Fruit fly (Drosophila melanogaster): ENCODE results near the gene X11Lbeta.

The X11Lbeta gene

DNA sequence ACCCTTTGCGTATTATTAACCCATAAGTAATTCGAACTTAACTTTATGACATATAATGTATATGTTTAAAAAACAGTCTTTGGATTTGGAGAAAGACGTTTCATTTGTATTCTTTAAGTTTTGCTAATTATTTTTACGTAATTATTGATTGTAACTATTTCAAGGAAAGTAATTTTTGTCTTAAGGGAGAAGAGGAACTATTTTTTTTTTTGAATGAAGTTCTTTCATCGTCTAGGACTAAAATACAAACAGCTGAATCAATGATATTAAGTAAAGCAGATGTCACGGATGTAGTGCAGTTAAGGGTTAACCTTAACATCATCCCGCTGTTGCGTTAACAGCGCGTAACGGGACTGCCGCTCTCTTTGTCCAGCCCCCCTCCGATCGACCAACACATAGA is 1.3 kb downstream of the X11Lbeta start (continued):
- TF ChIP-seq TFAM (GFP tag; optimal IDR thresholded peaks at IDR 0.05) (no peak), sim (GFP tag; IDR thresholded peaks at IDR 0.05) (no peak), CG4707 (GFP tag; optimal IDR thresholded peaks at IDR 0.05) (no peak), gem (tag; optimal IDR thresholded peaks at IDR 0.05) (peak; percentile 75), Fer2 (tag; optimal IDR thresholded peaks at IDR 0.05) (no peak), sisA (GFP tag; IDR thresholded peaks at IDR 0.05) (no peak), CG13296 (GFP tag; optimal IDR thresholded peaks at IDR 0.05) (peak; percentile 40), lola (GFP tag; optimal IDR thresholded peaks at IDR 0.05) (peak in 1 of 3 experiments; percentile 49), CG15696 (tag; optimal IDR thresholded peaks at IDR 0.05) (no peak), salm (tag; optimal IDR thresholded peaks at IDR 0.05) (no peak), MTF-1 (GFP tag; optimal IDR thresholded peaks at IDR 0.05; ENCODE audit: borderline replicate concordance) (no peak), CG4424 (GFP tag; optimal IDR thresholded peaks at IDR 0.05) (peak; percentile 34), Fer1 (GFP tag; optimal IDR thresholded peaks at IDR 0.05) (peak; percentile 60), ham (GFP tag; IDR thresholded peaks at IDR 0.05) (no peak), ind (GFP tag; optimal IDR thresholded peaks at IDR 0.05) (peak; percentile 32), onecut (GFP tag; IDR thresholded peaks at IDR 0.05) (no peak), Kr (GFP tag; optimal IDR thresholded peaks at IDR 0.05) (no peak), nom (GFP tag; optimal IDR thresholded peaks at IDR 0.05) (no peak), CG8281 (tag; optimal IDR thresholded peaks at IDR 0.05) (no peak), CG4617 (GFP tag; optimal IDR thresholded peaks at IDR 0.05; ENCODE audit: borderline replicate concordance) (no peak), CG18262 (tag; optimal IDR thresholded peaks at IDR 0.05) (peak; percentile 74), lilli (GFP tag; optimal IDR thresholded peaks at IDR 0.05) (peak; percentile 60), CG10267 (tag; optimal IDR thresholded peaks at IDR 0.05) (peak; percentile 46), CG13624 (GFP tag; optimal IDR thresholded peaks at IDR 0.05) (peak; percentile 30), CG13287 (GFP tag; IDR thresholded peaks at IDR 0.05; ENCODE audit: partially characterized antibody) (no peak), CG6654 (GFP tag; optimal IDR thresholded peaks at IDR 0.05) (no peak), Myb (GFP tag; optimal IDR thresholded peaks at IDR 0.05) (peak; percentile 16), CoRest (tag; optimal IDR thresholded peaks at IDR 0.05) (peak; percentile 49), Side (GFP tag; optimal IDR thresholded peaks at IDR 0.05) (peak; percentile 10), CG8924 (tag; optimal IDR thresholded peaks at IDR 0.05) (peak; percentile 47), br (optimal IDR thresholded peaks at IDR 0.05) (no peak), CG43689 (GFP tag; IDR thresholded peaks at IDR 0.05) (no peak), eve (GFP tag; optimal IDR thresholded peaks at IDR 0.05) (no peak), run (tag; optimal IDR thresholded peaks at IDR 0.05) (no peak), scrt (GFP tag; optimal IDR thresholded peaks at IDR 0.05) (peak; percentile 28), CG4360 (GFP tag; IDR thresholded peaks at IDR 0.05) (no peak), CG17912 (GFP tag; optimal IDR thresholded peaks at IDR 0.05) (no peak), CG6765 (GFP tag; optimal IDR thresholded peaks at IDR 0.05) (no peak), ATbp (GFP tag; optimal IDR thresholded peaks at IDR 0.05) (no peak), CG32767 (GFP tag; IDR thresholded peaks at IDR 0.05) (no peak), Hand (GFP tag; optimal IDR thresholded peaks at IDR 0.05) (peak; percentile 57), cato (GFP tag; optimal IDR thresholded peaks at IDR 0.05; ENCODE audit: borderline replicate concordance) (no peak), Rfx (GFP tag; IDR thresholded peaks at IDR 0.05) (0 out of 2 replicates have a peak, but pooled peaks have one; percentile 14), Blimp-1 (GFP tag; optimal IDR thresholded peaks at IDR 0.05) (peak; percentile 45), MBD-R2 (GFP tag; IDR thresholded peaks at IDR 0.05) (no peak), fd64A (GFP tag; optimal IDR thresholded peaks at IDR 0.05) (no peak), sug (tag; optimal IDR thresholded peaks at IDR 0.05) (no peak), CG3838 (GFP tag; optimal IDR thresholded peaks at IDR 0.05) (no peak), CG10147 (GFP tag; optimal IDR thresholded peaks at IDR 0.05) (peak; percentile 74), CG4328 (GFP tag; optimal IDR thresholded peaks at IDR 0.05) (no peak), CG8359 (GFP tag; optimal IDR thresholded peaks at IDR 0.05; ENCODE audit: borderline replicate concordance) (no peak)
